Fruit fly (Drosophila melanogaster) whole organism, prepupa: ENCODE results near the gene CG14662.

Experiments
- CG11294 ChIP-seq: fragments of 200-800 bp; sonication (Bioruptor generic); IDR thresholded peaks from 2 replicates; pipeline ENCODE4 v1.3.6; 2022; ENCODE audit warnings: missing biosample characterization, missing genetic modification characterization
- CG11762 ChIP-seq: fragments of 200-800 bp; sonication (Bioruptor generic); optimal IDR thresholded peaks from 3 replicates; lab custom pipeline; 2016; ENCODE audit warnings: missing biosample characterization, missing genetic modification characterization; ENCODE audit not compliant: insufficient read depth
- CG11902 ChIP-seq: fragments of 200-800 bp; sonication (Bioruptor generic); optimal IDR thresholded peaks from 3 replicates; lab custom pipeline; 2016; ENCODE audit warnings: missing biosample characterization, missing genetic modification characterization
- CG15336 ChIP-seq: fragments of 200-800 bp; sonication (Bioruptor generic); IDR thresholded peaks from 2 replicates; pipeline ENCODE4 v1.3.6; 2022; ENCODE audit warnings: missing biosample characterization, missing genetic modification characterization
- CG3032 ChIP-seq: fragments of 200-800 bp; optimal IDR thresholded peaks from 2 replicates; lab custom pipeline; 2019; ENCODE audit warnings: missing biosample characterization, mild to moderate bottlenecking, missing genetic modification characterization, moderate library complexity
- CG32006 ChIP-seq: fragments of 200-800 bp; sonication (Bioruptor generic); optimal IDR thresholded peaks from 3 replicates; lab custom pipeline; 2017; ENCODE audit warnings: missing biosample characterization, mild to moderate bottlenecking, missing genetic modification characterization
- CG3919 ChIP-seq: fragments of 200-800 bp; sonication (Bioruptor generic); optimal IDR thresholded peaks from 3 replicates; lab custom pipeline; 2016; ENCODE audit warnings: missing biosample characterization, missing genetic modification characterization
- CG4318 ChIP-seq: fragments of 200-800 bp; sonication (Bioruptor generic); optimal IDR thresholded peaks from 3 replicates; lab custom pipeline; 2017; ENCODE audit warnings: missing biosample characterization, mild to moderate bottlenecking, missing genetic modification characterization
- CG6163 ChIP-seq: fragments of 200-800 bp; sonication (Bioruptor generic); IDR thresholded peaks from 3 replicates; pipeline ENCODE4 v1.3.6; 2022; ENCODE audit warnings: missing biosample characterization, missing genetic modification characterization
- CG6276 ChIP-seq: fragments of 200-800 bp; sonication (Bioruptor generic); optimal IDR thresholded peaks from 2 replicates; lab custom pipeline; 2017; ENCODE audit warnings: missing biosample characterization, mild to moderate bottlenecking, missing genetic modification characterization
- CG6792 ChIP-seq: fragments of 200-800 bp; sonication (Bioruptor generic); optimal IDR thresholded peaks from 3 replicates; lab custom pipeline; 2016; ENCODE audit warnings: missing biosample characterization, missing genetic modification characterization
- CG6808 ChIP-seq: fragments of 200-800 bp; sonication (Bioruptor generic); optimal IDR thresholded peaks from 3 replicates; lab custom pipeline; 2017; ENCODE audit warnings: missing biosample characterization, missing genetic modification characterization, mild to moderate bottlenecking, moderate library complexity, missing genetic modification reagents
- CG6854 ChIP-seq: fragments of 200-800 bp; sonication (Bioruptor generic); optimal IDR thresholded peaks from 2 replicates; lab custom pipeline; 2017; ENCODE audit warnings: missing biosample characterization, mild to moderate bottlenecking, missing genetic modification characterization
- CG7368 ChIP-seq: fragments of 200-800 bp; sonication (Bioruptor generic); optimal IDR thresholded peaks from 3 replicates; lab custom pipeline; 2016; ENCODE audit warnings: missing biosample characterization, missing genetic modification characterization
- CG8119 ChIP-seq: fragments of 200-800 bp; sonication (Bioruptor generic); IDR thresholded peaks from 3 replicates; pipeline ENCODE4 v1.3.6; 2022; ENCODE audit warnings: missing biosample characterization, missing genetic modification characterization
- CG9139 ChIP-seq: fragments of 200-800 bp; sonication (Bioruptor generic); optimal IDR thresholded peaks from 3 replicates; lab custom pipeline; 2017; ENCODE audit warnings: missing biosample characterization, mild to moderate bottlenecking, missing genetic modification characterization
- Eip75B ChIP-seq: fragments of 200-800 bp; sonication (Bioruptor generic); optimal IDR thresholded peaks from 3 replicates; lab custom pipeline; 2016; ENCODE audit warnings: missing biosample characterization, missing genetic modification characterization
- Eip78C ChIP-seq: fragments of 200-800 bp; sonication (Bioruptor generic); peaks from one replicate; lab custom pipeline; 2016; ENCODE audit warnings: missing biosample characterization, missing genetic modification characterization
- Eip93F ChIP-seq: fragments of 200-800 bp; sonication (Bioruptor generic); optimal IDR thresholded peaks from 2 replicates; lab custom pipeline; 2016; ENCODE audit warnings: missing biosample characterization, mild to moderate bottlenecking, missing genetic modification characterization
- Gug ChIP-seq: fragments of 200-800 bp; sonication (Bioruptor generic); IDR thresholded peaks from 2 replicates; pipeline ENCODE4 v1.3.6; 2022; ENCODE audit warnings: missing biosample characterization, missing genetic modification characterization
- Hr39 ChIP-seq: fragments of 200-800 bp; sonication (Bioruptor generic); optimal IDR thresholded peaks from 2 replicates; lab custom pipeline; 2016; ENCODE audit warnings: missing biosample characterization, missing genetic modification characterization
- Hr4 ChIP-seq: fragments of 200-800 bp; sonication (Bioruptor generic); optimal IDR thresholded peaks from 3 replicates; lab custom pipeline; 2016; ENCODE audit warnings: missing biosample characterization, missing genetic modification characterization
- Met ChIP-seq: fragments of 200-800 bp; sonication (Bioruptor generic); optimal IDR thresholded peaks from 3 replicates; lab custom pipeline; 2016; ENCODE audit warnings: missing biosample characterization, missing genetic modification characterization
- OdsH ChIP-seq: fragments of 200-800 bp; sonication (Bioruptor generic); optimal IDR thresholded peaks from 3 replicates; lab custom pipeline; 2016; ENCODE audit warnings: missing biosample characterization, missing genetic modification characterization
- Smox ChIP-seq: fragments of 200-800 bp; sonication (Bioruptor generic); optimal IDR thresholded peaks from 3 replicates; lab custom pipeline; 2016; ENCODE audit warnings: missing biosample characterization, missing genetic modification characterization
- Sox14 ChIP-seq: fragments of 200-800 bp; sonication (Bioruptor generic); optimal IDR thresholded peaks from 3 replicates; lab custom pipeline; 2016; ENCODE audit warnings: missing biosample characterization, missing genetic modification characterization
- Sox15 ChIP-seq: fragments of 200-800 bp; sonication (Bioruptor generic); optimal IDR thresholded peaks from 3 replicates; lab custom pipeline; 2016; ENCODE audit warnings: missing biosample characterization, missing genetic modification characterization
- acj6 ChIP-seq: fragments of 200-800 bp; sonication (Bioruptor generic); optimal IDR thresholded peaks from 3 replicates; lab custom pipeline; 2016; ENCODE audit warnings: missing biosample characterization, missing genetic modification characterization
- dac ChIP-seq: fragments of 200-800 bp; sonication (Bioruptor generic); optimal IDR thresholded peaks from 2 replicates; lab custom pipeline; 2017; ENCODE audit warnings: missing biosample characterization, mild to moderate bottlenecking, missing genetic modification characterization
- dsx ChIP-seq: fragments of 200-800 bp; optimal IDR thresholded peaks from 3 replicates; lab custom pipeline; 2019; ENCODE audit warnings: missing biosample characterization, mild to moderate bottlenecking, missing genetic modification characterization, moderate library complexity; ENCODE audit not compliant: poor library complexity, severe bottlenecking
- eg ChIP-seq: fragments of 200-800 bp; sonication (Bioruptor generic); IDR thresholded peaks from 3 replicates; pipeline ENCODE4 v1.3.6; 2022; ENCODE audit warnings: missing biosample characterization, missing genetic modification characterization
- esn ChIP-seq: fragments of 200-800 bp; sonication (Bioruptor generic); optimal IDR thresholded peaks from 2 replicates; lab custom pipeline; 2016; ENCODE audit warnings: missing biosample characterization, mild to moderate bottlenecking, missing genetic modification characterization, moderate library complexity
- fd85E ChIP-seq: fragments of 200-800 bp; sonication (Bioruptor generic); optimal IDR thresholded peaks from 3 replicates; lab custom pipeline; 2016; ENCODE audit warnings: missing biosample characterization, missing genetic modification characterization
- svp ChIP-seq: fragments of 200-800 bp; sonication (Bioruptor generic); peaks from one replicate; lab custom pipeline; 2016; ENCODE audit warnings: missing biosample characterization, missing genetic modification characterization
- topi ChIP-seq: fragments of 200-800 bp; sonication (Bioruptor generic); optimal IDR thresholded peaks from 3 replicates; lab custom pipeline; 2016; ENCODE audit warnings: missing biosample characterization, missing genetic modification characterization
- vri ChIP-seq: fragments of 200-800 bp; sonication (Bioruptor generic); optimal IDR thresholded peaks from 3 replicates; lab custom pipeline; 2016; ENCODE audit warnings: missing biosample characterization, mild to moderate bottlenecking, missing genetic modification characterization

CG14662 gene

DNA sequence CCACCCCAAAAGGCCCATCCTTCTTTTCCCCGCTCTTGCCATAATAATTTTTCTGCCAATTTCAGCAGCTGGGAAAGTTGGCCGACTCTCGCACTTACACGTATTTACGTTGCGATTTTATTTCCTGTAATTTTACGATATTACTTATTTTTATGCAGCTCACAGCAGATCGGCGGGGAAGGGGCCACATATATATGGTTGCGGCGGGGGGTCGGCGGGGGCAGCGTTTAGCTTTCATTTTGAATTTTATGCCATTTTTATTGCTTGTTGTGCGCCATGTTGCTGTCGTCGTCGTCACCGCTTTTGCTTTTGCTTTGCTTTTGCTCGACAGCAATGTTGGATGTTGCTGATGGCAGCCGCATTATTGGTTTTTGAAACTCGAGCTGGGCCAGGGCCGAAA is 30.7 kb upstream of the CG14662 start:
- TF ChIP-seq CG3919 (GFP tag; lab: Kevin White, UChicago), result no peak
- no peak for TF ChIP-seq topi (GFP tag; lab: Kevin White, UChicago)
- TF ChIP-seq CG6854 (GFP tag; lab: Kevin White, UChicago), result peak; percentile 16
- no peak for TF ChIP-seq Eip75B (GFP tag; lab: Kevin White, UChicago)
- TF ChIP-seq CG6276 (GFP tag; lab: Kevin White, UChicago), result peak; percentile 60
- no peak for TF ChIP-seq CG3032
- TF ChIP-seq, all 60 proteins: peak for 2

DNA sequence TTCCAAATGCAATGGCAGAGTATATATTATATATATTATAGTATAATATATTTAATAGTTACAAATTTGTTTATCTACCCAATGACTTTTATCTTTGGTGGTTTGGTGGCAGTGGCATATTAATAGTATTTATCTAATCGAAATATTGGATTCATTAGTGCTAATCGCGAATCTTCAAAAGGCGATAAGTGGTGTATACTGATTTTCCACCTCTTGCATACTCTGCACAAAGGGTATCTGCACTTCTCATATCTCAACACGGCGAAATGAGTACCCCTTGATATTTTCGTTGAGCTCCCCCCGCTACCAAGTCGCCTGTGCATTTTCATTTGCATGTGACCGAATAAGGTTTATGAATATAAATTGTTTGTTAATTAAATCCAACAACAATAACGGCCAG is 29.5 kb upstream of the CG14662 start:
- TF ChIP-seq acj6 (peak; percentile 15), Smox (GFP tag; lab: Kevin White, UChicago) (no peak), Hr39 (GFP tag; lab: Kevin White, UChicago) (no peak), Hr4 (GFP tag; lab: Kevin White, UChicago) (peak; percentile 36), CG11902 (GFP tag; lab: Kevin White, UChicago) (no peak), Sox14 (peak; percentile 1), dac (peak; percentile 23), Sox15 (GFP tag; lab: Kevin White, UChicago) (no peak), CG6163 (0 out of 3 replicates have a peak, but pooled peaks have one; percentile 37), Met (GFP tag; lab: Kevin White, UChicago) (no peak), CG15336 (GFP tag; lab: Robert Waterston, UW) (peak; percentile 54; the same call in 1 of the 2 replicates), CG3919 (GFP tag; lab: Kevin White, UChicago) (peak; percentile 4), CG32006 (GFP tag; lab: Kevin White, UChicago) (peak; percentile 59), CG4318 (GFP tag; lab: Kevin White, UChicago) (peak; percentile 21), esn (GFP tag; lab: Kevin White, UChicago) (peak; percentile 1), CG6808 (no peak), OdsH (GFP tag; lab: Kevin White, UChicago) (peak; percentile 25), vri (no peak), CG6276 (GFP tag; lab: Kevin White, UChicago) (peak; percentile 15), CG7368 (GFP tag; lab: Kevin White, UChicago) (no peak), Eip78C (GFP tag; lab: Kevin White, UChicago) (peak; percentile 61), CG9139 (no peak), CG6792 (GFP tag; lab: Kevin White, UChicago) (no peak), CG11762 (GFP tag; lab: Kevin White, UChicago) (no peak)

DNA sequence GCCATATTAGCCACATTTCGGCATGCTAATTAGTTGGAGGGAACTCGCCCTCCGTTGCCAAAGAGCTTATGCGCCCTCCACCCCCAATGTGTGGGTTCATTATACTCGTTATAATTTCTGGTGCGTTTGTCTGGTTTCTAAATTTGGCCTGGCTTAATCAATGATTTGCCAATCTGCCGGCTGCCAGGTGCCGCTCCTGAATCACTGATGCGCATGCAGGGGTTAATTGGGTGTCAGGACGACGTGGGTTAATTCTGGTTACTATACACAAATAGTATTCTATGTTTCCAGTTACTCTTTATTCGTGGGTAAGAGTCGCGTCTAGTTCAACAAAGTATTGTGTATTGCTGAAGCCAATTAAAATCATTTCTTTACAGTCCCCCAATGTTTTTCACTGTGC is 28.6 kb upstream of the CG14662 start:
- peak; percentile 51 for TF ChIP-seq Eip78C (GFP tag; lab: Kevin White, UChicago)
- TF ChIP-seq fd85E (GFP tag; lab: Kevin White, UChicago), result no peak
- peak; percentile 44 for TF ChIP-seq svp (GFP tag; lab: Kevin White, UChicago)

DNA sequence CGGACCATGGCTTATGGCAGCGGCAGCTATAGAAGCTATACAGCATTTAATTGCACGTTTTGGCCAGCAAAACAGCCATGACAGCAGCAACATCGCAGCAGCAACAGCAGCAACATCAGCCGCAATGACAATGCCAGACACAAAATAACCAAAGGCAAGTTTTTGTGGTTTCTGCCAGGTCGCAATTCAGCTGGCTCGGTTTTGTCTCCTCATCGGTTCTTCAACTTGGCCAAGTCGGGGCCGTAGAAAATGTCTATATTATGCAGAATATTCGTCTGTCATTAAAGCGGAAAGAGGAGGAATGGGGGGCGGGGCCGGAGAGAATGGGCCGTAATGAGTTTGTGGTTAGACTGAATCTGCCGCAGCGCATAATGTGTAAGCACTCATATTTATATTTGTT is 27.9 kb upstream of the CG14662 start:
- TF ChIP-seq Eip93F (GFP tag; lab: Kevin White, UChicago) (no peak), dsx (peak; percentile 20)

DNA sequence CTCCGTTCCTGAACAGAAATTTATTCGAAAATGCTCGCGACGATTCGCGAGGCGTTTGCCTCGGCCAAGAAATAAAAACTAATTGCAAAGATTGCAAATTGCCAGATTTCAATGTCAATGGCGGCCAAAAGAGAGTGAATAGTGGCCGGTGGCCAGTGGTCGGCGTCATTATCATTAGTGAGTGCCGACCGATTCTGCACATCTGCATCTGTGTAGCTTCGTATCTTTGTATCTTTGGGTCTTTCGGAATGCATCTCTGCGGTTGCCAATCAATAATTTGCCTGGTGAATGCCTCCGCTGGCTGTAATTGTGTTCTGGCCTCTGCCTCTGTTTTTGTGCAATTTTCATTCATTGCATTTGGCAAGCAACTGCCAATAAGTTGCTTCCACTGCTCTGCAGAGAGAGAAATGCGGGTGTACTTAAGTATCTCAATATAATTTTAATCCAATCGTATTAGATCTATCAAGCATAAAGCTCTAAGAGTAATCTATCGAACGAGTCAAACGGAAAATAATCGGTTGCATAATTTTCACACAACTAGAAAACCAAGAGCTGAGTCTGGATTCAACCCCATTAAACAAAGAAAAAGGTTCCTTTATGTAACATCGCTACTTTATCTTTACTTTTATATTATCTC is 27.1 kb upstream of the CG14662 start, which contains the start of gene plh:
TSS of gene plh (minus strand) at position 51 of the 637 bp plus-strand sequence.
- TF ChIP-seq CG11294 (0 out of 2 replicates have a peak, but pooled peaks have one; percentile 30), dsx (no peak), CG32006 (GFP tag; lab: Kevin White, UChicago) (peak; percentile 44), Eip78C (GFP tag; lab: Kevin White, UChicago) (peak; percentile 59), eg (GFP tag; lab: Robert Waterston, UW) (peak; percentile 42; the same call in 2 of the 3 replicates), Gug (GFP tag; lab: Robert Waterston, UW) (0 out of 2 replicates have a peak, but pooled peaks have one; percentile 15), CG8119 (GFP tag; lab: Robert Waterston, UW) (0 out of 3 replicates have a peak, but pooled peaks have one; percentile 21), svp (GFP tag; lab: Kevin White, UChicago) (peak; percentile 65), Smox (GFP tag; lab: Kevin White, UChicago) (no peak)
